Fruit fly (Drosophila melanogaster) whole organism, pupa: ENCODE results near the gene CG9775.

Experiments
- CG10348 ChIP-seq: fragments of 200-800 bp; sonication (Bioruptor generic); IDR thresholded peaks from 2 replicates; pipeline ENCODE4 v1.3.6; 2022; ENCODE audit warnings: missing biosample characterization, missing genetic modification characterization
- CG12605 ChIP-seq: fragments of 200-800 bp; sonication (Bioruptor generic); IDR thresholded peaks from 2 replicates; pipeline ENCODE4 v1.3.6; 2022; ENCODE audit warnings: missing biosample characterization, missing genetic modification characterization
- CG14655 ChIP-seq: fragments of 200-800 bp; sonication (Bioruptor generic); optimal IDR thresholded peaks from 3 replicates; lab custom pipeline; 2017; ENCODE audit warnings: mild to moderate bottlenecking, missing biosample characterization, missing genetic modification reagents, missing genetic modification characterization
- CG15710 ChIP-seq: fragments of 200-800 bp; sonication (Bioruptor generic); optimal IDR thresholded peaks from 2 replicates; lab custom pipeline; 2018; ENCODE audit warnings: missing biosample characterization, mild to moderate bottlenecking, missing genetic modification characterization, moderate library complexity
- CG32121 ChIP-seq: fragments of 200-800 bp; sonication (Bioruptor generic); IDR thresholded peaks from 2 replicates; pipeline ENCODE4 v1.3.6; 2022; ENCODE audit warnings: missing biosample characterization, missing genetic modification characterization
- CG8159 ChIP-seq: fragments of 200-800 bp; sonication (Bioruptor generic); optimal IDR thresholded peaks from 3 replicates; lab custom pipeline; 2018; ENCODE audit warnings: missing biosample characterization, mild to moderate bottlenecking, missing genetic modification characterization, moderate library complexity
- CG8301 ChIP-seq: fragments of 200-800 bp; sonication (Bioruptor generic); optimal IDR thresholded peaks from 2 replicates; lab custom pipeline; 2018; ENCODE audit warnings: missing biosample characterization, mild to moderate bottlenecking, missing genetic modification characterization
- CG9948 ChIP-seq: fragments of 200-800 bp; sonication (Bioruptor generic); optimal IDR thresholded peaks from 2 replicates; lab custom pipeline; 2018; ENCODE audit warnings: missing biosample characterization, mild to moderate bottlenecking, missing genetic modification characterization, moderate library complexity
- EcR ChIP-seq: fragments of 200-800 bp; sonication (Bioruptor generic); optimal IDR thresholded peaks from 3 replicates; lab custom pipeline; 2019; ENCODE audit warnings: missing biosample characterization, missing genetic modification characterization, mild to moderate bottlenecking, moderate library complexity, missing genetic modification reagents
- Pif1A ChIP-seq: fragments of 200-800 bp; sonication (Bioruptor generic); optimal IDR thresholded peaks from 3 replicates; lab custom pipeline; 2016; ENCODE audit warnings: missing biosample characterization, missing genetic modification characterization
- Pif1B ChIP-seq: fragments of 200-800 bp; sonication (Bioruptor generic); optimal IDR thresholded peaks from 3 replicates; lab custom pipeline; 2016; ENCODE audit warnings: missing biosample characterization, missing genetic modification characterization
- fd96Ca ChIP-seq: fragments of 200-800 bp; sonication (Bioruptor generic); IDR thresholded peaks from 3 replicates; pipeline ENCODE4 v1.3.6; 2022; ENCODE audit warnings: missing biosample characterization, missing genetic modification characterization
- rn ChIP-seq: fragments of 200-800 bp; sonication (Bioruptor generic); IDR thresholded peaks from 2 replicates; pipeline ENCODE4 v1.3.6; 2022; ENCODE audit warnings: missing biosample characterization, missing genetic modification characterization

DNA sequence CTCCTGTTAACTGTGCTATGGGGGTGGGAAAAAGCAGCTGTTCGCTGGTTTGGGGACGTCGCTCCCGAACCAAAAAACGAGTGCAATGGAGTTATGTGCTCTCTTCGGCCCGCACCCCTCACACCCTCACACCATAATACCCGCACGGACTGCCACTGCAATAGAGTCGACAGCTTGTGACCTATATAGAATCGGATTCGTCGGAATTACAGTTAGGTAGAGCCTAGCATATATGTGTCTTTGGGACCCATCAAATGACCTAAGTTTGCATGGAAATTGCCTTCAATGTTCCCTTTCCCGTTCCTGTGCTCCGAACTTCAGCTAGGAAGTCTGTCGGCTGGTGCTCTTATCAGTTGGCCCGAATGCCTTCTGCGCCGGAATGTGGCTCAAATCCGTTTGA lies 22.6 kb upstream of the CG9775 start:
- TF ChIP-seq Pif1B (no peak), CG14655 (GFP tag; lab: Kevin White, UChicago) (no peak), CG9948 (tag; lab: Kevin White, UChicago) (no peak), CG15710 (tag; lab: Kevin White, UChicago) (no peak), Pif1A (GFP tag; lab: Kevin White, UChicago) (no peak), rn (GFP tag; lab: Robert Waterston, UW) (no peak), CG8159 (tag; lab: Kevin White, UChicago) (no peak), EcR (GFP tag; lab: Kevin White, UChicago) (no peak), CG32121 (no peak), CG8301 (tag; lab: Kevin White, UChicago) (no peak), CG12605 (GFP tag; lab: Robert Waterston, UW) (no peak), fd96Ca (GFP tag; lab: Robert Waterston, UW) (no peak), CG10348 (GFP tag; lab: Robert Waterston, UW) (no peak)
